Worm (Caenorhabditis elegans) whole organism, mixed stage, embryonic: ENCODE measurements around the gene Y102E9.5.

Experiments used
- M03D4.4 ChIP-seq: sonication (generic microtip); optimal IDR thresholded peaks from 2 replicates; lab custom pipeline; 2017; ENCODE audit warnings: mild to moderate bottlenecking, missing genetic modification characterization, missing compliant biosample characterization
- bed-3 ChIP-seq: fragments of 200-800 bp; sonication (Bioruptor generic); optimal IDR thresholded peaks from 3 replicates; lab custom pipeline; 2018; ENCODE audit warnings: mild to moderate bottlenecking, missing genetic modification characterization, moderate library complexity, missing compliant biosample characterization
- blmp-1 ChIP-seq: fragments of 150-350 bp; optimal IDR thresholded peaks from 2 replicates; lab custom pipeline; 2014; ENCODE audit warnings: missing biosample characterization, missing genetic modification characterization
- ceh-39 ChIP-seq: fragments of 150-350 bp; optimal IDR thresholded peaks from 2 replicates; lab custom pipeline; 2014; ENCODE audit warnings: missing biosample characterization, missing genetic modification characterization
- ceh-83 ChIP-seq: fragments of 200-800 bp; sonication (Bioruptor generic); optimal IDR thresholded peaks from 2 replicates; lab custom pipeline; 2018; ENCODE audit warnings: mild to moderate bottlenecking, missing genetic modification characterization, missing compliant biosample characterization
- ces-1 ChIP-seq: fragments of 150-350 bp; optimal IDR thresholded peaks from 2 replicates; lab custom pipeline; 2014; ENCODE audit warnings: missing biosample characterization, missing genetic modification reagents, missing genetic modification characterization
- cnd-1 ChIP-seq: fragments of 200-800 bp; sonication (Bioruptor generic); optimal IDR thresholded peaks from 2 replicates; lab custom pipeline; 2018; ENCODE audit warnings: mild to moderate bottlenecking, missing genetic modification characterization, missing compliant biosample characterization
- elt-3 ChIP-seq: fragments of 150-350 bp; optimal IDR thresholded peaks from 2 replicates; lab custom pipeline; 2014; ENCODE audit warnings: missing biosample characterization, missing genetic modification characterization
- flh-1 ChIP-seq: fragments of 200-800 bp; sonication (Bioruptor generic); optimal IDR thresholded peaks from 2 replicates; lab custom pipeline; 2018; ENCODE audit warnings: mild to moderate bottlenecking, missing genetic modification characterization, moderate library complexity, missing compliant biosample characterization
- ham-2 ChIP-seq: fragments of 200-800 bp; sonication (Bioruptor generic); optimal IDR thresholded peaks from 2 replicates; lab custom pipeline; 2018; ENCODE audit warnings: mild to moderate bottlenecking, missing genetic modification characterization, missing compliant biosample characterization
- hlh-1 ChIP-seq: fragments of 150-350 bp; optimal IDR thresholded peaks from 2 replicates; lab custom pipeline; 2014; ENCODE audit warnings: missing biosample characterization, missing genetic modification reagents, missing genetic modification characterization
- lin-13 ChIP-seq: fragments of 150-350 bp; optimal IDR thresholded peaks from 2 replicates; lab custom pipeline; 2014; ENCODE audit warnings: missing biosample characterization, missing genetic modification characterization
- lin-32 ChIP-seq: fragments of 200-800 bp; sonication (Bioruptor generic); optimal IDR thresholded peaks from 2 replicates; lab custom pipeline; 2018; ENCODE audit warnings: mild to moderate bottlenecking, missing genetic modification characterization, missing compliant biosample characterization
- lsy-2 ChIP-seq: fragments of 150-350 bp; optimal IDR thresholded peaks from 2 replicates; lab custom pipeline; 2014; ENCODE audit warnings: missing biosample characterization, missing genetic modification characterization
- mab-5 ChIP-seq: fragments of 150-350 bp; optimal IDR thresholded peaks from 2 replicates; lab custom pipeline; 2014; ENCODE audit warnings: missing biosample characterization, missing genetic modification characterization
- mep-1 ChIP-seq: fragments of 150-350 bp; optimal IDR thresholded peaks from 2 replicates; lab custom pipeline; 2017; ENCODE audit warnings: missing biosample characterization, missing genetic modification reagents, missing genetic modification characterization, inconsistent platforms
- mls-2 ChIP-seq: sonication (generic microtip); optimal IDR thresholded peaks from 2 replicates; lab custom pipeline; 2016; ENCODE audit warnings: mild to moderate bottlenecking, missing genetic modification characterization, moderate library complexity, missing compliant biosample characterization
- nhr-12 ChIP-seq: fragments of 150-350 bp; optimal IDR thresholded peaks from 2 replicates; lab custom pipeline; 2014; ENCODE audit warnings: missing biosample characterization, missing genetic modification characterization
- nhr-2 ChIP-seq: fragments of 150-350 bp; optimal IDR thresholded peaks from 2 replicates; lab custom pipeline; 2014; ENCODE audit warnings: missing biosample characterization, missing genetic modification characterization
- nhr-237 ChIP-seq: fragments of 150-350 bp; optimal IDR thresholded peaks from 2 replicates; lab custom pipeline; 2014; ENCODE audit warnings: missing biosample characterization, missing genetic modification characterization
- nhr-76 ChIP-seq: sonication (generic microtip); optimal IDR thresholded peaks from 2 replicates; lab custom pipeline; 2017; ENCODE audit warnings: missing biosample characterization, missing genetic modification characterization
- pha-4 ChIP-seq: fragments of 150-350 bp; optimal IDR thresholded peaks from 2 replicates; lab custom pipeline; 2018; ENCODE audit warnings: missing biosample characterization, missing genetic modification reagents, missing genetic modification characterization
- sem-2 ChIP-seq: fragments of 200-800 bp; sonication (Bioruptor generic); optimal IDR thresholded peaks from 2 replicates; lab custom pipeline; 2018; ENCODE audit warnings: mild to moderate bottlenecking, missing genetic modification characterization, missing compliant biosample characterization
- snpc-4 ChIP-seq: fragments of 150-350 bp; optimal IDR thresholded peaks from 2 replicates; lab custom pipeline; 2014; ENCODE audit warnings: missing biosample characterization, missing genetic modification characterization
- sptf-1 ChIP-seq: sonication (generic microtip); optimal IDR thresholded peaks from 2 replicates; lab custom pipeline; 2017; ENCODE audit warnings: mild to moderate bottlenecking, missing genetic modification characterization, moderate library complexity, missing compliant biosample characterization
- tbx-8 ChIP-seq: fragments of 200-800 bp; sonication (Bioruptor generic); optimal IDR thresholded peaks from 2 replicates; lab custom pipeline; 2018; ENCODE audit warnings: mild to moderate bottlenecking, missing genetic modification characterization, moderate library complexity, missing compliant biosample characterization
- unc-120 ChIP-seq: sonication (generic microtip); optimal IDR thresholded peaks from 2 replicates; lab custom pipeline; 2017; ENCODE audit warnings: missing genetic modification characterization, missing compliant biosample characterization; ENCODE audit not compliant: poor library complexity, severe bottlenecking
- unc-62 ChIP-seq: fragments of 150-350 bp; optimal IDR thresholded peaks from 2 replicates; lab custom pipeline; 2014; ENCODE audit warnings: missing biosample characterization, missing genetic modification reagents, missing genetic modification characterization
- zip-8 ChIP-seq: fragments of 150-350 bp; optimal IDR thresholded peaks from 2 replicates; lab custom pipeline; 2014; ENCODE audit warnings: missing biosample characterization, missing genetic modification characterization
- ztf-11 ChIP-seq: fragments of 150-350 bp; optimal IDR thresholded peaks from 2 replicates; lab custom pipeline; 2014; ENCODE audit warnings: missing biosample characterization, missing genetic modification characterization

Gene Y102E9.5

DNA sequence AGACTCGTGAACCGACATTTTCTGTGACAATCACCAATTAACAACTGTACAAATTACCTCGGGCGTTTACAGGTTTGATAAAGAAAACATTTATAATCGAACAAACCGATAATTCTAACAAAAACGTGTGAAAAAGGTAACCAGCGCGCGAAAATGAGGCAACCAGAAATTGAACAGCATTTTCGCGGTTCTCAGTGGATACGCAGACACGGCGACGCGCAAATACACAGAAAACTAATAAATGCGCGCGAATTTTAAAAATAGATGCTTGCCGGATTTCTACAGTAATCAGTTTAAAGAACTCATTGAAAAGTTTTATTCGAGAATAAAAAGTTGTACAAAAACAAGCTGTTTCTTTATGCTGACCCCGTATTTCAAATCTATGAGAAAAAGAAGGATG, 20.1 kb downstream of the Y102E9.5 start, which contains the start of gene isw-1:
isw-1 (minus strand) TSS at position 118 of the 400 bp plus-strand sequence.
- TF ChIP-seq lin-13 (tag; lab: Kevin White, UChicago), result peak; percentile 5
- no peak for TF ChIP-seq lin-32
- TF ChIP-seq ham-2 (GFP tag; lab: Kevin White, UChicago), result no peak
- no peak for TF ChIP-seq sem-2 (GFP tag; lab: Kevin White, UChicago)
- TF ChIP-seq ztf-11 (tag; lab: Kevin White, UChicago), result no peak
- TF ChIP-seq zip-8 (tag; lab: Kevin White, UChicago), result no peak
- no peak for TF ChIP-seq tbx-8
- no peak for TF ChIP-seq bed-3 (GFP tag; lab: Kevin White, UChicago)
- TF ChIP-seq lsy-2 (tag; lab: Kevin White, UChicago), result no peak
- TF ChIP-seq nhr-237, result peak; percentile 25
- TF ChIP-seq flh-1, result no peak
- TF ChIP-seq ceh-39 (tag; lab: Kevin White, UChicago), result no peak
- no peak for TF ChIP-seq snpc-4 (tag; lab: Kevin White, UChicago)
- TF ChIP-seq hlh-1 (tag; lab: Kevin White, UChicago), result no peak
- no peak for TF ChIP-seq mls-2 (tag; lab: Kevin White, UChicago)

DNA sequence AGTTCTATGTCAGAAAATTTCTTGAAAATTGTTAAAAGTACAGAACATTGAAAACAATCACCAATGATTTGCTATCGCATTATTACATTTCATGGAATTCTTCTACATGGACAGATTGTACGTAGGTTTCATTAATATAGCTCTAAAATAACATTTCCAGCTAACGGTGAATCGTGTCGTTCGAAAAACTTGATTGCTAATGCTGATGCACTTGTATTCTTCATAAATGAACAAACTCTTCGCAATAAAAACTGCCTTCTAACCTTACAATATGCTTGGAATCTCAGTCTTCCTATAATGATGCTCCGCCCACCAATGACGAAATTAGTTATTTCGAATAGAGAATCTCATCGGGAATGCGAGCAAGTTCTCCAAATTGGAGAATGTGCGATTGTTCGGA, 24.6 kb downstream of the Y102E9.5 start, which contains the start of gene F37A4.6:
F37A4.6 (plus strand) TSS at position 301 of the 400 bp plus-strand sequence.
- TF ChIP-seq ces-1 (GFP tag; lab: Kevin White, UChicago), result no peak
- no peak for TF ChIP-seq sptf-1 (tag; lab: Kevin White, UChicago)
- TF ChIP-seq lsy-2 (tag; lab: Kevin White, UChicago), result no peak
- no peak for TF ChIP-seq cnd-1
- no peak for TF ChIP-seq elt-3 (tag; lab: Kevin White, UChicago)
- no peak for TF ChIP-seq pha-4
- TF ChIP-seq lin-32, result no peak
- TF ChIP-seq flh-1, result no peak
- TF ChIP-seq unc-120 (tag; lab: Kevin White, UChicago), result no peak
- no peak for TF ChIP-seq mep-1 (tag; lab: Kevin White, UChicago)
- no peak for TF ChIP-seq ztf-11 (tag; lab: Kevin White, UChicago)
- no peak for TF ChIP-seq sem-2 (GFP tag; lab: Kevin White, UChicago)

DNA sequence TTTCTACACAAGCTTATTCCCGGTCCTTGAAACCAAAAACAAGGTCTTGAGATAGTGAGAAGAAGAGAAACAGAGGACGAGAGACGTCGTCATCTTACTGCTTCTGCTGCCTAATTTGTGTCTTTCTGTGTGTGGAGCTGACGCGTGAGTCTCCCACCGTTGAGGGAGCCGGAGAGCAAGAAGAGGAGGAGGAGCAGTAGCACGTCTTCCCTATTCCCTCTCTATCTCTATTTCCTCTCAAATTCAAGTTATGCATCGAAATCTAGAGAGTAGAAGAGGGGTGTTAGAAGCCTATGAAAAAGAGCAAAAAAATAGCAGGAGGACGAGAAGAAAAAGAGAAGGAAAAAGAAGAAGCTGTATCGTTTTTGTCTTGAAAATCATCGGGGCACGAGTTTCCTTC, 34.9 kb downstream of the Y102E9.5 start:
- TF ChIP-seq sptf-1 (tag; lab: Kevin White, UChicago) (no peak), ces-1 (GFP tag; lab: Kevin White, UChicago) (peak; percentile 69)

DNA sequence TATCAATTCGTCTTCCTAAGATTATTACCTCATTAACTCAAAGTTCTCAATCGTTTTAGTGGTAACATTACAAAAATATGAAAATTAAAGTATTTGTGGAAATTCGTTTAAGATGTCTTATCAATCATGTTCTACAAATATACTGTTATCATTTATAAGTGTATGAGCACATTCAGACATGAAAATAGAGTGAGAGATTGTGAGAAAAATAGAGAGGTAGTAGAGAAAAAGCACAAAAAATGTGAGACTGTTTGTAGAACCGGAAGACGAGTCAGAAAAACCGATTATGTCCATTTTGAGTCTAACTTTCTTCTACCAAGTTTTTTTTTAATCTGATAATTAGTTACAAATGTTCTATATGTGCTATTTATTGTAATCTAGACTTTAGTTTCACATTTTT, 36.8 kb downstream of the Y102E9.5 start:
- TF ChIP-seq ztf-11 (tag; lab: Kevin White, UChicago) (no peak), unc-62 (GFP tag; lab: Kevin White, UChicago) (no peak), ceh-83 (GFP tag; lab: Kevin White, UChicago) (no peak), nhr-2 (no peak), lsy-2 (tag; lab: Kevin White, UChicago) (no peak)

DNA sequence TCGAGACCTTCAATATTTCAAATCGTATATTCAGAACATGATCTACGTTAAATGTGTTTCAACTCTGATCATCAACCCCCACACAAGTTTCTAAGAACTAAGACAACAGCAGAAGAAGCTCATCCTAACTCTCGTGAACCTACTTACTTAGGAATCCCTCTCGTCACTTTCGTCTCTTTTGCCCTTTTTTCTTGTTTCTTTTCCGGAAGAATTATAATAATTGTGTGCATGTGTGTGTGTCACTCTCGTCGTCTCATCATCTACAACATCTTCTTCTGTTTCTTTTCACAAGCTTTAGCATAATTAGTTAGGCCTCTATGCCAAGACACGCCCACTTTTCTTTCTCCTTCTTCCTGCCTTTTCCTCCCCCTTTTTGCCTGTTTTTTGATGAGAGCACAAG, 39.6 kb downstream of the Y102E9.5 start:
- TF ChIP-seq pha-4, result no peak
- peak; percentile 57 for TF ChIP-seq ces-1 (GFP tag; lab: Kevin White, UChicago)
- no peak for TF ChIP-seq snpc-4 (tag; lab: Kevin White, UChicago)

DNA sequence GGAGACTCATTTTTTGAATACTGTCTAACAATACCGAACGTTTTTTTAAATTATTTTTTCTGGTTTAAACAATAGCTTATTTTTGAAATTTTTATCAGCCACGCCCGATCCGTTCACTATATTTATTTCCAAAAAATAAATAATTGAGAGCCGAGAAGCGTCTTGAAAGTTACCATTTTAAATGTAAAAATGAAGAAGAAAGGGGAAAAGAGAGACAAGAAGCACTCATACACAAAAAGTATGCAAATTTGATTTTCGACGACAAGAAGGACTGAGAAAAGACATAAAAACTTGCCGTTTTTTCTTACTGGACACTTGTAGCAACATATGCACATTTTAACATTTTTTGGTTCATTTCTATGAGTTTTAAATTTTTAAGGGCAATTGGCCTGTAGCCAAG, 48.3 kb downstream of the Y102E9.5 start:
- peak; percentile 54 for TF ChIP-seq ces-1 (GFP tag; lab: Kevin White, UChicago)
- TF ChIP-seq bed-3 (GFP tag; lab: Kevin White, UChicago), result no peak

- TF ChIP-seq snpc-4 (tag; lab: Kevin White, UChicago), result no peak
- TF ChIP-seq lin-32, result no peak
- TF ChIP-seq mab-5 (tag; lab: Kevin White, UChicago), result no peak
- TF ChIP-seq ceh-39 (tag; lab: Kevin White, UChicago), result no peak
- TF ChIP-seq ces-1 (GFP tag; lab: Kevin White, UChicago), result no peak
- TF ChIP-seq tbx-8, result no peak
- TF ChIP-seq nhr-76 (tag; lab: Kevin White, UChicago), result no peak
- no peak for TF ChIP-seq M03D4.4 (tag; lab: Kevin White, UChicago)
- no peak for TF ChIP-seq flh-1
- no peak for TF ChIP-seq blmp-1 (tag; lab: Kevin White, UChicago)
- no peak for TF ChIP-seq unc-62 (GFP tag; lab: Kevin White, UChicago)
- no peak for TF ChIP-seq mep-1 (tag; lab: Kevin White, UChicago)
- no peak for TF ChIP-seq unc-120 (tag; lab: Kevin White, UChicago)
- TF ChIP-seq mls-2 (tag; lab: Kevin White, UChicago), result no peak
- no peak for TF ChIP-seq ham-2 (GFP tag; lab: Kevin White, UChicago)
- no peak for TF ChIP-seq nhr-12 (tag; lab: Kevin White, UChicago)
- no peak for TF ChIP-seq lin-13 (tag; lab: Kevin White, UChicago)
- no peak for TF ChIP-seq elt-3 (tag; lab: Kevin White, UChicago)
- no peak for TF ChIP-seq nhr-2
Measured at ce11 chrIII:6680963-6681362, 49.1 kb downstream of the Y102E9.5 start.
